Worm (Caenorhabditis elegans): ENCODE measurements around the gene C37C3.10.

DNA sequence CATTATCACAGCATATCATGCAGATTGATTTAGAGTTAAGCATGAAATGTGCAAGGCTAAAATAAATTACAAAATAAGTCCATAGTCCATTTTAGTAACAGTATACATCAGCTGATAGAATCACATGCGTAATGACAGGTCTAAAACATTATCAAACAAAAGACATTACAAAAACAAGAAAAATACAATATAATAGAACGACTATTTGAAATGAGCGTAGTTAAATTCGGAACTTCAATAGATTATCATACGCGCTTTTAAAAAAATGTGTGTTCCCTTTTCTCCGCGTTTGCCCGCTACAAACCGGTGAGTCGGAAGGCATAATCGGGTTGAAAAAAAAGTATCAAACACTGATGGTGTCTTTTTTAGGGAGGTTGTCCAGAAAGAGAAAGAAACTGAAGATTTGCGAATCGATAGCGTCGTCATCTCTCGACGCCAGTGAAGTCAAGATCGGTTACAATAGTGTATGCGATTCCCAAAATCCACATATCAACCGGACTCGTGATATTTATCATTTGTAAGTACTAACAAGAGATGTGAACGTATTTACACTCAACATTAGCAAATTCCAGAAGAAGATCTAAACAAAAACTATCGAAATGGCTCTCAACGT, 7.4 kb downstream of the C37C3.10 start, which contains the start of gene C37C3.2:
- TF ChIP-seq ama-1 (optimal IDR thresholded peaks at IDR 0.05): no peak
- no peak for TF ChIP-seq flt-1 (GFP tag; IDR thresholded peaks at IDR 0.05)
- no peak for TF ChIP-seq tra-4 (tag; optimal IDR thresholded peaks at IDR 0.05)
- TF ChIP-seq ceh-13 (GFP tag; optimal IDR thresholded peaks at IDR 0.05): no peak
- TF ChIP-seq pes-1 (GFP tag; IDR thresholded peaks at IDR 0.05): no peak
- no peak for TF ChIP-seq hmg-4 (GFP tag; optimal IDR thresholded peaks at IDR 0.05)
- TF ChIP-seq B0310.2 (tag; optimal IDR thresholded peaks at IDR 0.05): no peak
- no peak for TF ChIP-seq tbx-11 (GFP tag; IDR thresholded peaks at IDR 0.05)
- no peak for TF ChIP-seq hnd-1 (tag; optimal IDR thresholded peaks at IDR 0.05)
- TF ChIP-seq tbx-37 (GFP tag; conservative IDR thresholded peaks at IDR 0.05): no peak
- no peak for TF ChIP-seq F13C5.2 (tag; optimal IDR thresholded peaks at IDR 0.05)
- no peak for TF ChIP-seq hmbx-1 (tag; optimal IDR thresholded peaks at IDR 0.05)
- TF ChIP-seq sea-1 (GFP tag; conservative IDR thresholded peaks at IDR 0.05): no peak
